Fruit fly (Drosophila melanogaster): ENCODE measurements around the gene Pvf1.

The Pvf1 gene

dm6 chrX:18814944-18815343 is 17.5 kb upstream of the Pvf1 start:
- TF ChIP-seq acj6 (GFP tag; optimal IDR thresholded peaks at IDR 0.05) (no peak), CG6854 (GFP tag; optimal IDR thresholded peaks at IDR 0.05) (no peak), net (GFP tag; optimal IDR thresholded peaks at IDR 0.05) (no peak), topi (GFP tag; optimal IDR thresholded peaks at IDR 0.05) (no peak), Gug (GFP tag; IDR thresholded peaks at IDR 0.05) (no peak), Met (GFP tag; optimal IDR thresholded peaks at IDR 0.05) (no peak), CG1621 (tag; optimal IDR thresholded peaks at IDR 0.05) (no peak), ss (GFP tag; optimal IDR thresholded peaks at IDR 0.05) (no peak)

dm6 chrX:18830396-18830795 is 2.1 kb upstream of the Pvf1 start, which contains the start of gene CG7101:
Gene CG7101 (plus strand): TSS chrX:18830591.
- TF ChIP-seq CG31627 (GFP tag; optimal IDR thresholded peaks at IDR 0.05) = no peak
- TF ChIP-seq Smox (GFP tag; optimal IDR thresholded peaks at IDR 0.05) = no peak
- no peak for TF ChIP-seq dsx (GFP tag; optimal IDR thresholded peaks at IDR 0.05; ENCODE audit: poor library complexity, severe bottlenecking)
- no peak for TF ChIP-seq CG11762 (GFP tag; optimal IDR thresholded peaks at IDR 0.05; ENCODE audit: insufficient read depth)
- TF ChIP-seq CG11294 (GFP tag; IDR thresholded peaks at IDR 0.05) = no peak
- TF ChIP-seq Eip78C (GFP tag) = peak; percentile 26
- TF ChIP-seq CG6854 (GFP tag; optimal IDR thresholded peaks at IDR 0.05) = no peak
- no peak for TF ChIP-seq Hr38 (GFP tag; optimal IDR thresholded peaks at IDR 0.05)
- no peak for TF ChIP-seq CG7368 (GFP tag; optimal IDR thresholded peaks at IDR 0.05)

- TF ChIP-seq CG3032 (tag; optimal IDR thresholded peaks at IDR 0.05) (peak; percentile 64), eg (GFP tag; IDR thresholded peaks at IDR 0.05) (peak; percentile 65; the same call in 2 of the 3 replicates), Lpt (GFP tag; optimal IDR thresholded peaks at IDR 0.05) (no peak), CG1621 (tag; optimal IDR thresholded peaks at IDR 0.05) (no peak), CG7368 (GFP tag; optimal IDR thresholded peaks at IDR 0.05) (peak; percentile 71), CG6854 (GFP tag; optimal IDR thresholded peaks at IDR 0.05) (no peak), esn (GFP tag; optimal IDR thresholded peaks at IDR 0.05) (peak; percentile 52), net (GFP tag; optimal IDR thresholded peaks at IDR 0.05) (peak; percentile 35), lz (GFP tag; optimal IDR thresholded peaks at IDR 0.05) (peak; percentile 72), Sox15 (GFP tag; optimal IDR thresholded peaks at IDR 0.05) (peak; percentile 68), CG31627 (GFP tag; optimal IDR thresholded peaks at IDR 0.05) (peak; percentile 54), dsx (GFP tag; optimal IDR thresholded peaks at IDR 0.05; ENCODE audit: poor library complexity, severe bottlenecking) (peak; percentile 45), cyc (GFP tag; optimal IDR thresholded peaks at IDR 0.05) (peak; percentile 86), CG10669 (GFP tag; optimal IDR thresholded peaks at IDR 0.05) (peak; percentile 70), fkh (GFP tag; optimal IDR thresholded peaks at IDR 0.05) (no peak), ss (GFP tag; optimal IDR thresholded peaks at IDR 0.05) (peak in 1 of 2 experiments; percentile 73), CG34406 (GFP tag; optimal IDR thresholded peaks at IDR 0.05) (peak; percentile 64), CG10631 (GFP tag; optimal IDR thresholded peaks at IDR 0.05) (peak; percentile 43), CG9139 (GFP tag; optimal IDR thresholded peaks at IDR 0.05) (peak; percentile 16), Met (GFP tag; optimal IDR thresholded peaks at IDR 0.05) (peak; percentile 82), CG8119 (GFP tag; IDR thresholded peaks at IDR 0.05) (0 out of 3 replicates have a peak, but pooled peaks have one; percentile 17), CG11762 (GFP tag; optimal IDR thresholded peaks at IDR 0.05; ENCODE audit: insufficient read depth) (peak; percentile 33), CG6276 (GFP tag; optimal IDR thresholded peaks at IDR 0.05) (no peak), Hr4 (GFP tag; optimal IDR thresholded peaks at IDR 0.05) (peak; percentile 14), CG4318 (GFP tag; optimal IDR thresholded peaks at IDR 0.05) (no peak), CG6163 (GFP tag; IDR thresholded peaks at IDR 0.05) (peak; percentile 78), Smox (GFP tag; optimal IDR thresholded peaks at IDR 0.05) (peak; percentile 51), Gug (GFP tag; IDR thresholded peaks at IDR 0.05) (peak; percentile 37; the same call in 1 of the 2 replicates), Eip75B (GFP tag; optimal IDR thresholded peaks at IDR 0.05) (peak; percentile 66), Sox102F (GFP tag; optimal IDR thresholded peaks at IDR 0.05) (peak; percentile 24), Ets21C (GFP tag; optimal IDR thresholded peaks at IDR 0.05) (peak; percentile 34), CG16779 (tag; optimal IDR thresholded peaks at IDR 0.05) (peak; percentile 27), CG6808 (GFP tag; optimal IDR thresholded peaks at IDR 0.05) (peak; percentile 31), spab (GFP tag; optimal IDR thresholded peaks at IDR 0.05) (peak; percentile 21), CG11294 (GFP tag; IDR thresholded peaks at IDR 0.05) (0 out of 2 replicates have a peak, but pooled peaks have one; percentile 13), OdsH (GFP tag; optimal IDR thresholded peaks at IDR 0.05) (peak; percentile 47), dac (GFP tag; optimal IDR thresholded peaks at IDR 0.05) (no peak), topi (GFP tag; optimal IDR thresholded peaks at IDR 0.05) (peak; percentile 88), achi (GFP tag; optimal IDR thresholded peaks at IDR 0.05) (no peak), CG3919 (GFP tag; optimal IDR thresholded peaks at IDR 0.05) (peak; percentile 78), Eip93F (GFP tag; optimal IDR thresholded peaks at IDR 0.05) (peak; percentile 46), pdm3 (GFP tag; optimal IDR thresholded peaks at IDR 0.05) (peak; percentile 59)
These were observed 1.9 kb downstream of the Pvf1 start for dm6 chrX:18834399-18834798.

All from whole organism, prepupa.